Worm (Caenorhabditis elegans) whole organism, L4 larva: Measurements from ENCODE around the gene amx-1.

ENCODE experiments used
- F37D6.2 ChIP-seq: sonication (generic microtip); optimal IDR thresholded peaks from 2 replicates; lab custom pipeline; 2016; ENCODE audit warnings: mild to moderate bottlenecking, missing genetic modification characterization, missing compliant biosample characterization
- F44E2.7 ChIP-seq: fragments of 200-800 bp; sonication (Bioruptor generic); IDR thresholded peaks from 2 replicates; pipeline ENCODE4 v2.1.2; 2022; ENCODE audit warnings: missing genetic modification characterization, missing compliant biosample characterization
- R02D3.7 ChIP-seq: fragments of 150-350 bp; sonication (generic microtip); optimal IDR thresholded peaks from 3 replicates; lab custom pipeline; 2014; ENCODE audit warnings: missing biosample characterization, missing genetic modification characterization
- aly-2 ChIP-seq: sonication (generic microtip); optimal IDR thresholded peaks from 2 replicates; lab custom pipeline; 2018; ENCODE audit warnings: missing biosample characterization, missing genetic modification characterization

DNA sequence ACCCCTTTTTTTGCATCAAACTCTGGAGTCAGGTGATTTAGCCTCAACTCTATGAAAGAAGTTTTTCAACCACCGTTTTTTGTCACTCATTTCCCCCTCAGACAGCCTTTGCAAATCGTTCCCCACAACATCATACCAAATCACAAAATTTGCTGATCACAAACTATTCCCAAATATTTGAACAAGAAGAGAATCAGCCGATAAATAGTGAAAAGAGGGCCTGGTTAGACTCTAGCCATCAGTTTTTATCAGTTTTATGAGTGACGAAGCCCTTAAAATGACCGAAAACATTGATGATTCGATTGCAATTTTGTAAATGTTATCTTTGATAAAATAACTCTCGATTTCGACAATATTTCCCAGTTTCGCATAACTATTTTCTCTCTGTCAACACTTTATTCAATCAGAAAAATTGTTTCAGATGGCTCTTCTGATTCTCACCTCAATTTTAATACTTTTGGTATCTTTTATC, 12.6 kb downstream of the amx-1 start, which contains the start of gene cyp-25A2:
- no peak for TF ChIP-seq aly-2 (tag; lab: Kevin White, UChicago)
- TF ChIP-seq R02D3.7 (tag; lab: Kevin White, UChicago): no peak
- TF ChIP-seq F37D6.2: no peak
- TF ChIP-seq F44E2.7 (GFP tag; lab: Robert Waterston, UW): no peak
